Fruit fly (Drosophila melanogaster): ENCODE measurements around the gene CG14100.

DNA sequence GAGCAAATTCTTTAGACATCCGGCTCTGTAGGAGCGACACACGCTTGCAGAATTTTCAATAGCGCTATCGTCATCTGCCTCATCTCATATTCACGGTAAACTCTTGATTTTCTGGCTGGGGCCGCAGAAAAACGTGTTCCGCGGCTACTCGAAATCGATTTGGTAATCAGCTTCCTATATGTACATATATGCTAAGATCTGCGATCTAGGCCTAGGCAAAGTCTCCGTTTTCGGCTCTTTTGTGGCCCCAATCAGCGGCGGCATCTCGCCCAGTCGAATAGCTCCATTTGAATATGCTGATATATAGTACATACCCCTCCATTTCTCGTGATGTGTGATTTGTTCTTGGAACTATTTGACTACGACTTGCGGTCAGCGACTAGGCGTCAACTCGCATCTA lies 27.3 kb downstream of the CG14100 start:
- TF ChIP-seq Eip75B (GFP tag; optimal IDR thresholded peaks at IDR 0.05) (no peak), CG10669 (GFP tag; optimal IDR thresholded peaks at IDR 0.05) (no peak), Hr4 (GFP tag; optimal IDR thresholded peaks at IDR 0.05) (no peak), CG10631 (GFP tag; optimal IDR thresholded peaks at IDR 0.05) (no peak), Smox (GFP tag; optimal IDR thresholded peaks at IDR 0.05) (no peak), acj6 (GFP tag; optimal IDR thresholded peaks at IDR 0.05) (no peak), dac (GFP tag; optimal IDR thresholded peaks at IDR 0.05) (no peak), pdm3 (GFP tag; optimal IDR thresholded peaks at IDR 0.05) (no peak), Eip93F (GFP tag; optimal IDR thresholded peaks at IDR 0.05) (no peak), eg (GFP tag; IDR thresholded peaks at IDR 0.05) (no peak)

All from whole organism, prepupa.